Fruit fly (Drosophila melanogaster): Measurements from ENCODE around the gene CG13639.
A peak's percentile ranks its signal among the peaks of the same experiment; 100 is the strongest.

The CG13639 gene

dm6 chr3R:24905959-24906634 is 45.9 kb upstream of the CG13639 start, which contains the start of gene CG13643 (continued):
- TF ChIP-seq grn (GFP tag; optimal IDR thresholded peaks at IDR 0.05) (no peak), klu (GFP tag; IDR thresholded peaks at IDR 0.05) (no peak), CG10267 (tag; optimal IDR thresholded peaks at IDR 0.05) (peak; percentile 30), toy (GFP tag; IDR thresholded peaks at IDR 0.05) (no peak), CHES-1-like (GFP tag; optimal IDR thresholded peaks at IDR 0.05) (no peak), hkb (optimal IDR thresholded peaks at IDR 0.05) (no peak), hkb (GFP tag; IDR thresholded peaks at IDR 0.05) (0 out of 2 replicates have a peak, but pooled peaks have one; percentile 34), zfh1 (GFP tag; IDR thresholded peaks at IDR 0.05) (no peak), tap (tag; optimal IDR thresholded peaks at IDR 0.05) (no peak), HLH54F (GFP tag; optimal IDR thresholded peaks at IDR 0.05) (no peak), CG12155 (GFP tag; optimal IDR thresholded peaks at IDR 0.05) (no peak), Hr3 (GFP tag; optimal IDR thresholded peaks at IDR 0.05) (no peak), Deaf1 (tag; optimal IDR thresholded peaks at IDR 0.05) (peak; percentile 76), CG13424 (tag; optimal IDR thresholded peaks at IDR 0.05) (peak; percentile 64), CG7372 (GFP tag; IDR thresholded peaks at IDR 0.05) (peak; percentile 80), Stat92E (GFP tag; optimal IDR thresholded peaks at IDR 0.05) (no peak), CG34224 (GFP tag; IDR thresholded peaks at IDR 0.05; ENCODE audit: partially characterized antibody) (no peak), nmo (GFP tag; optimal IDR thresholded peaks at IDR 0.05) (peak; percentile 45), CG31224 (GFP tag; IDR thresholded peaks at IDR 0.05) (no peak), prd (optimal IDR thresholded peaks at IDR 0.05) (no peak), prd (GFP tag; IDR thresholded peaks at IDR 0.05) (0 out of 3 replicates have a peak, but pooled peaks have one; percentile 9), Asciz (GFP tag; optimal IDR thresholded peaks at IDR 0.05) (peak; percentile 11), CG17912 (GFP tag; optimal IDR thresholded peaks at IDR 0.05) (no peak), CG7839 (tag; optimal IDR thresholded peaks at IDR 0.05) (peak; percentile 3), abd-A (tag; optimal IDR thresholded peaks at IDR 0.05) (no peak), Blimp-1 (GFP tag; optimal IDR thresholded peaks at IDR 0.05) (peak; percentile 64), Dip3 (GFP tag; optimal IDR thresholded peaks at IDR 0.05) (no peak), BtbVII (GFP tag; optimal IDR thresholded peaks at IDR 0.05) (no peak), Taf1 (GFP tag; IDR thresholded peaks at IDR 0.05) (no peak), sd (tag; optimal IDR thresholded peaks at IDR 0.05) (no peak), CG16815 (GFP tag; optimal IDR thresholded peaks at IDR 0.05) (no peak), CG12659 (GFP tag; optimal IDR thresholded peaks at IDR 0.05) (peak; percentile 24), sens (GFP tag) (no peak), ERR (GFP tag; optimal IDR thresholded peaks at IDR 0.05) (no peak), mirr (GFP tag; optimal IDR thresholded peaks at IDR 0.05) (no peak), CG5953 (GFP tag; IDR thresholded peaks at IDR 0.05) (no peak), CG9727 (GFP tag; optimal IDR thresholded peaks at IDR 0.05) (peak; percentile 13), oc (tag; optimal IDR thresholded peaks at IDR 0.05) (no peak), CG2120 (GFP tag; optimal IDR thresholded peaks at IDR 0.05) (no peak), eyg (GFP tag; optimal IDR thresholded peaks at IDR 0.05) (no peak), CG8924 (tag; optimal IDR thresholded peaks at IDR 0.05) (peak; percentile 30), CG1233 (GFP tag; optimal IDR thresholded peaks at IDR 0.05) (no peak), CG30403 (GFP tag; optimal IDR thresholded peaks at IDR 0.05) (no peak), Bteb2 (GFP tag; optimal IDR thresholded peaks at IDR 0.05) (no peak), CG9609 (GFP tag; optimal IDR thresholded peaks at IDR 0.05) (no peak), B-H2 (GFP tag; optimal IDR thresholded peaks at IDR 0.05) (no peak), run (tag; optimal IDR thresholded peaks at IDR 0.05) (peak; percentile 13), Sox100B (GFP tag; optimal IDR thresholded peaks at IDR 0.05) (peak; percentile 68), CG12391 (tag; optimal IDR thresholded peaks at IDR 0.05) (peak; percentile 37), CG11723 (GFP tag; optimal IDR thresholded peaks at IDR 0.05) (no peak), CTCF (GFP tag; optimal IDR thresholded peaks at IDR 0.05) (no peak)
